Fruit fly (Drosophila melanogaster): Measurements from ENCODE around the gene CG13850.

- TF ChIP-seq tai (GFP tag; optimal IDR thresholded peaks at IDR 0.05), result no peak
- no peak for TF ChIP-seq Hnf4 (GFP tag; optimal IDR thresholded peaks at IDR 0.05)
- TF ChIP-seq Abd-B (GFP tag; optimal IDR thresholded peaks at IDR 0.05), result no peak
- no peak for TF ChIP-seq CG9705 (GFP tag; optimal IDR thresholded peaks at IDR 0.05)
- no peak for TF ChIP-seq dsf (GFP tag; optimal IDR thresholded peaks at IDR 0.05; ENCODE audit: borderline replicate concordance)
- TF ChIP-seq sv (GFP tag; optimal IDR thresholded peaks at IDR 0.05), result no peak
- no peak for TF ChIP-seq psq (GFP tag; optimal IDR thresholded peaks at IDR 0.05)
- TF ChIP-seq Dfd (GFP tag; optimal IDR thresholded peaks at IDR 0.05), result no peak
Observed at dm6 chr3R:22438301-22438700, 27.6 kb upstream of the CG13850 start.

All from whole organism, wandering third instar larva.